Fruit fly (Drosophila melanogaster) whole organism, embryonic: ENCODE measurements around the gene CG17124.

Source experiments
- CG10209 ChIP-seq: fragments of 200-800 bp; sonication (Bioruptor generic); optimal IDR thresholded peaks from 3 replicates; lab custom pipeline; 2017; ENCODE audit warnings: missing biosample characterization, mild to moderate bottlenecking, missing genetic modification characterization, missing genetic modification reagents
- CG1024 ChIP-seq: fragments of 200-800 bp; sonication (Bioruptor generic); IDR thresholded peaks from 2 replicates; pipeline ENCODE4 v1.3.6; 2022; ENCODE audit warnings: missing biosample characterization, missing genetic modification characterization
- CG10462 ChIP-seq: fragments of 200-800 bp; sonication (Bioruptor generic); optimal IDR thresholded peaks from 2 replicates; lab custom pipeline; 2016; ENCODE audit warnings: missing biosample characterization, missing genetic modification characterization
- CG12769 ChIP-seq: fragments of 200-800 bp; sonication (Bioruptor generic); optimal IDR thresholded peaks from 2 replicates; lab custom pipeline; 2019; ENCODE audit warnings: missing biosample characterization, mild to moderate bottlenecking, missing genetic modification characterization, moderate library complexity
- CG12942 ChIP-seq: fragments of 200-800 bp; sonication (Bioruptor generic); optimal IDR thresholded peaks from 3 replicates; lab custom pipeline; 2016; ENCODE audit warnings: missing biosample characterization, missing genetic modification characterization
- CG13287 ChIP-seq: fragments of 200-800 bp; sonication (Bioruptor generic); IDR thresholded peaks from 2 replicates; pipeline ENCODE4 v1.3.6; 2022; ENCODE audit warnings: missing biosample characterization, missing genetic modification characterization; ENCODE audit not compliant: partially characterized antibody
- CG14441 ChIP-seq: fragments of 200-800 bp; sonication (Bioruptor generic); IDR thresholded peaks from 2 replicates; pipeline ENCODE4 v1.3.6; 2022; ENCODE audit warnings: missing biosample characterization, missing genetic modification characterization
- CG15011 ChIP-seq: fragments of 200-800 bp; sonication (Bioruptor generic); optimal IDR thresholded peaks from 3 replicates; lab custom pipeline; 2018; ENCODE audit warnings: missing biosample characterization, mild to moderate bottlenecking, missing genetic modification characterization
- CG17802 ChIP-seq: fragments of 200-800 bp; sonication (Bioruptor generic); optimal IDR thresholded peaks from 2 replicates; lab custom pipeline; 2018; ENCODE audit warnings: missing biosample characterization, mild to moderate bottlenecking, missing genetic modification characterization, moderate library complexity
- CG2202 ChIP-seq: fragments of 200-800 bp; sonication (Bioruptor generic); optimal IDR thresholded peaks from 2 replicates; lab custom pipeline; 2018; ENCODE audit warnings: missing biosample characterization, mild to moderate bottlenecking, missing genetic modification characterization
- CG2678 ChIP-seq: fragments of 200-800 bp; sonication (Bioruptor generic); optimal IDR thresholded peaks from 3 replicates; lab custom pipeline; 2019; ENCODE audit warnings: missing biosample characterization, mild to moderate bottlenecking, missing genetic modification characterization, moderate library complexity
- CG2712 ChIP-seq: fragments of 200-800 bp; optimal IDR thresholded peaks from 3 replicates; lab custom pipeline; 2019; ENCODE audit warnings: missing biosample characterization, mild to moderate bottlenecking, missing genetic modification characterization, moderate library complexity
- CG32532 ChIP-seq: fragments of 200-800 bp; sonication (Bioruptor generic); IDR thresholded peaks from 2 replicates; pipeline ENCODE4 v1.3.6; 2022; ENCODE audit warnings: missing biosample characterization, missing genetic modification characterization
- CG4282 ChIP-seq: fragments of 200-800 bp; sonication (Bioruptor generic); optimal IDR thresholded peaks from 2 replicates; lab custom pipeline; 2016; ENCODE audit warnings: missing biosample characterization, missing genetic modification characterization
- CG6765 ChIP-seq: fragments of 200-800 bp; sonication (Bioruptor generic); optimal IDR thresholded peaks from 3 replicates; lab custom pipeline; 2017; ENCODE audit warnings: missing biosample characterization, mild to moderate bottlenecking, missing genetic modification characterization
- CG7839 ChIP-seq: fragments of 200-800 bp; sonication (Bioruptor generic); optimal IDR thresholded peaks from 3 replicates; lab custom pipeline; 2018; ENCODE audit warnings: missing biosample characterization, mild to moderate bottlenecking, missing genetic modification characterization, moderate library complexity
- CG8924 ChIP-seq: fragments of 200-800 bp; optimal IDR thresholded peaks from 3 replicates; lab custom pipeline; 2019; ENCODE audit warnings: missing biosample characterization, mild to moderate bottlenecking, missing genetic modification characterization, moderate library complexity
- Camta ChIP-seq: fragments of 200-800 bp; sonication (Bioruptor generic); optimal IDR thresholded peaks from 2 replicates; lab custom pipeline; 2016; ENCODE audit warnings: missing biosample characterization, missing genetic modification characterization
- D19A ChIP-seq: fragments of 200-800 bp; optimal IDR thresholded peaks from 3 replicates; lab custom pipeline; 2019; ENCODE audit warnings: missing biosample characterization, mild to moderate bottlenecking, missing genetic modification characterization, moderate library complexity
- Lpt ChIP-seq: fragments of >200 bp; optimal IDR thresholded peaks from 2 replicates; lab custom pipeline; 2018; ENCODE audit warnings: missing biosample characterization, missing genetic modification characterization
- Mad ChIP-seq: fragments of 200-800 bp; sonication (Bioruptor generic); optimal IDR thresholded peaks from 2 replicates; lab custom pipeline; 2016; ENCODE audit warnings: missing biosample characterization, missing genetic modification characterization
- Myb ChIP-seq: fragments of 200-800 bp; sonication (Bioruptor generic); optimal IDR thresholded peaks from 2 replicates; lab custom pipeline; 2016; ENCODE audit warnings: missing biosample characterization, missing genetic modification characterization
- NC2β ChIP-seq: fragments of 200-800 bp; sonication (Bioruptor generic); optimal IDR thresholded peaks from 2 replicates; lab custom pipeline; 2016; ENCODE audit warnings: missing biosample characterization, missing genetic modification characterization
- NFAT ChIP-seq: fragments of 200-800 bp; sonication (Bioruptor generic); IDR thresholded peaks from 2 replicates; pipeline ENCODE4 v1.3.6; 2022; ENCODE audit warnings: missing biosample characterization, missing genetic modification characterization
- Nf-YA ChIP-seq: fragments of 200-800 bp; sonication (Bioruptor generic); IDR thresholded peaks from 2 replicates; pipeline ENCODE4 v1.3.6; 2022; ENCODE audit warnings: missing biosample characterization, missing genetic modification characterization
- Oaz ChIP-seq: fragments of 200-800 bp; sonication (Bioruptor generic); IDR thresholded peaks from 2 replicates; pipeline ENCODE4 v1.3.6; 2022; ENCODE audit warnings: missing biosample characterization, missing genetic modification characterization
- Spps ChIP-seq: fragments of 200-800 bp; sonication (Bioruptor generic); optimal IDR thresholded peaks from 2 replicates; lab custom pipeline; 2018; ENCODE audit warnings: missing biosample characterization, mild to moderate bottlenecking, missing genetic modification characterization
- Ssrp ChIP-seq: fragments of 200-800 bp; sonication (Bioruptor generic); optimal IDR thresholded peaks from 2 replicates; lab custom pipeline; 2018; ENCODE audit warnings: missing biosample characterization, mild to moderate bottlenecking, missing genetic modification characterization, moderate library complexity
- Vsx1 ChIP-seq: fragments of 200-800 bp; sonication (Bioruptor generic); optimal IDR thresholded peaks from 2 replicates; lab custom pipeline; 2017; ENCODE audit warnings: missing biosample characterization, mild to moderate bottlenecking, missing genetic modification characterization, missing genetic modification reagents
- ash1 ChIP-seq: fragments of 200-800 bp; sonication (Bioruptor generic); optimal IDR thresholded peaks from 2 replicates; lab custom pipeline; 2018; ENCODE audit warnings: missing biosample characterization, mild to moderate bottlenecking, missing genetic modification characterization
- bab2 ChIP-seq: fragments of 200-800 bp; sonication (Bioruptor generic); optimal IDR thresholded peaks from 2 replicates; lab custom pipeline; 2016; ENCODE audit warnings: missing biosample characterization, missing genetic modification characterization
- bcd ChIP-seq: fragments of 200-800 bp; sonication (Bioruptor generic); optimal IDR thresholded peaks from 2 replicates; lab custom pipeline; 2017; ENCODE audit warnings: missing biosample characterization, mild to moderate bottlenecking, missing genetic modification characterization
- br ChIP-seq: fragments of >200 bp; optimal IDR thresholded peaks from 2 replicates; lab custom pipeline; 2017
- dm ChIP-seq: fragments of 200-800 bp; sonication (Bioruptor generic); optimal IDR thresholded peaks from 3 replicates; lab custom pipeline; 2016; ENCODE audit warnings: missing biosample characterization, missing genetic modification characterization
- emc ChIP-seq: fragments of 200-800 bp; sonication (Bioruptor generic); optimal IDR thresholded peaks from 2 replicates; lab custom pipeline; 2016; ENCODE audit warnings: missing biosample characterization, missing genetic modification characterization
- eve ChIP-seq, 2 experiments: fragments of >200 bp; optimal IDR thresholded peaks; 2 replicates each; lab custom pipeline; 2017; ENCODE audit warnings: missing biosample characterization in 2 of 2, missing genetic modification characterization in 2 of 2
- gfzf ChIP-seq: fragments of 200-800 bp; sonication (Bioruptor generic); optimal IDR thresholded peaks from 2 replicates; lab custom pipeline; 2016; ENCODE audit warnings: missing biosample characterization, mild to moderate bottlenecking, missing genetic modification characterization, moderate library complexity
- h ChIP-seq: fragments of >200 bp; optimal IDR thresholded peaks from 2 replicates; lab custom pipeline; 2017
- her ChIP-seq: fragments of 200-800 bp; sonication (Bioruptor generic); optimal IDR thresholded peaks from 2 replicates; lab custom pipeline; 2016; ENCODE audit warnings: missing biosample characterization, missing genetic modification characterization
- hkb ChIP-seq, 2 experiments: fragments of 200-800 bp in 1 of 2; fragments of >200 bp in 1 of 2; sonication (Bioruptor generic) in 1 of 2; IDR thresholded peaks in 1 of 2; optimal IDR thresholded peaks in 1 of 2; 2 replicates each; pipeline versions ENCODE4 v1.3.6 to Lab custom; 2017 to 2022; ENCODE audit warnings: missing biosample characterization in 1 of 2, missing genetic modification characterization in 1 of 2
- jigr1 ChIP-seq: fragments of 200-800 bp; sonication (Bioruptor generic); IDR thresholded peaks from 3 replicates; pipeline ENCODE4 v1.3.6; 2022; ENCODE audit warnings: missing biosample characterization, missing genetic modification characterization
- kah ChIP-seq: fragments of 200-800 bp; sonication (Bioruptor generic); optimal IDR thresholded peaks from 2 replicates; lab custom pipeline; 2018; ENCODE audit warnings: missing biosample characterization, mild to moderate bottlenecking, missing genetic modification characterization
- knrl ChIP-seq: fragments of 200-800 bp; sonication (Bioruptor generic); IDR thresholded peaks from 3 replicates; pipeline ENCODE4 v1.3.6; 2022; ENCODE audit warnings: missing biosample characterization, missing genetic modification characterization; ENCODE audit not compliant: partially characterized antibody
- lilli ChIP-seq: fragments of 200-800 bp; sonication (Bioruptor generic); optimal IDR thresholded peaks from 3 replicates; lab custom pipeline; 2016; ENCODE audit warnings: missing biosample characterization, missing genetic modification characterization
- nom ChIP-seq: fragments of 200-800 bp; sonication (Bioruptor generic); optimal IDR thresholded peaks from 2 replicates; lab custom pipeline; 2017; ENCODE audit warnings: missing biosample characterization, missing genetic modification characterization, mild to moderate bottlenecking, moderate library complexity, missing genetic modification reagents
- org-1 ChIP-seq: fragments of 200-800 bp; sonication (Bioruptor generic); optimal IDR thresholded peaks from 2 replicates; lab custom pipeline; 2017; ENCODE audit warnings: missing biosample characterization, missing genetic modification characterization
- sd ChIP-seq: fragments of 200-800 bp; sonication (Bioruptor generic); optimal IDR thresholded peaks from 3 replicates; lab custom pipeline; 2018; ENCODE audit warnings: missing biosample characterization, mild to moderate bottlenecking, missing genetic modification characterization, moderate library complexity
- toy ChIP-seq: fragments of 200-800 bp; sonication (Bioruptor generic); IDR thresholded peaks from 2 replicates; pipeline ENCODE4 v1.3.6; 2022; ENCODE audit warnings: missing biosample characterization, missing genetic modification characterization
- unc-4 ChIP-seq: fragments of 200-800 bp; sonication (Bioruptor generic); IDR thresholded peaks from 2 replicates; pipeline ENCODE4 v1.3.6; 2022; ENCODE audit warnings: missing biosample characterization, missing genetic modification characterization; ENCODE audit not compliant: partially characterized antibody
- usp ChIP-seq: fragments of >200 bp; optimal IDR thresholded peaks from 2 replicates; lab custom pipeline; 2017; ENCODE audit warnings: missing biosample characterization, missing genetic modification characterization
- vvl ChIP-seq: fragments of 200-800 bp; sonication (Bioruptor generic); IDR thresholded peaks from 2 replicates; pipeline ENCODE4 v1.3.6; 2022; ENCODE audit warnings: missing biosample characterization, missing genetic modification characterization
- zfh2 ChIP-seq: fragments of 200-800 bp; sonication (Bioruptor generic); optimal IDR thresholded peaks from 2 replicates; lab custom pipeline; 2016; ENCODE audit warnings: missing biosample characterization, missing genetic modification characterization

The CG17124 gene

dm6 chr2L:10703281-10703680, 52.8 kb downstream of the CG17124 start, which contains the start of gene CG6415 (continued):
- TF ChIP-seq Lpt (GFP tag; lab: Kevin White, UChicago), result no peak
- TF ChIP-seq Camta (GFP tag; lab: Kevin White, UChicago), result peak; percentile 64
- TF ChIP-seq emc (GFP tag; lab: Kevin White, UChicago), result no peak
- TF ChIP-seq knrl (GFP tag; lab: Robert Waterston, UW), result no peak
- TF ChIP-seq Nf-YA, result no peak
- TF ChIP-seq h (lab: Kevin White, UChicago), result no peak
- no peak for TF ChIP-seq D19A
- TF ChIP-seq CG7839 (tag; lab: Kevin White, UChicago), result peak; percentile 87
- no peak for TF ChIP-seq sd (tag; lab: Kevin White, UChicago)
- TF ChIP-seq CG14441, result peak; percentile 77
- peak; percentile 78 for TF ChIP-seq CG12769
- no peak for TF ChIP-seq br (lab: Kevin White, UChicago)
- peak; percentile 76 for TF ChIP-seq CG8924 (tag; lab: Kevin White, UChicago)
- TF ChIP-seq CG10462 (GFP tag; lab: Kevin White, UChicago), result peak; percentile 51
- TF ChIP-seq lilli (GFP tag; lab: Kevin White, UChicago), result peak; percentile 77
- TF ChIP-seq Mad (GFP tag; lab: Kevin White, UChicago), result peak; percentile 33
- TF ChIP-seq ash1, result no peak
- peak; percentile 36 for TF ChIP-seq CG2202 (tag; lab: Kevin White, UChicago)
- TF ChIP-seq Myb (GFP tag; lab: Kevin White, UChicago), result peak; percentile 45
- TF ChIP-seq CG2712 (tag; lab: Kevin White, UChicago), result peak; percentile 84
- TF ChIP-seq CG10209, result peak; percentile 66
- TF ChIP-seq her (GFP tag; lab: Kevin White, UChicago), result peak; percentile 76
- peak; percentile 6 for TF ChIP-seq CG12942 (GFP tag; lab: Kevin White, UChicago)
- peak; percentile 68; the same call in 1 of the 2 replicates for TF ChIP-seq CG32532 (GFP tag; lab: Robert Waterston, UW)
- TF ChIP-seq Oaz (GFP tag; lab: Robert Waterston, UW), result 0 out of 2 replicates have a peak, but pooled peaks have one; percentile 37
- 0 out of 2 replicates have a peak, but pooled peaks have one; percentile 30 for TF ChIP-seq toy (GFP tag; lab: Robert Waterston, UW)
- peak; percentile 73 for TF ChIP-seq bab2 (GFP tag; lab: Kevin White, UChicago)
- TF ChIP-seq nom (GFP tag; lab: Kevin White, UChicago), result no peak
- peak; percentile 21 for TF ChIP-seq kah (GFP tag; lab: Kevin White, UChicago)
- TF ChIP-seq CG1024, result no peak
- no peak for TF ChIP-seq eve (GFP tag; optimal IDR thresholded peaks at IDR 0.05; lab: Kevin White, UChicago)
- TF ChIP-seq zfh2 (GFP tag; lab: Kevin White, UChicago), result peak; percentile 56
- peak; percentile 32 for TF ChIP-seq Spps (tag; lab: Kevin White, UChicago)
- TF ChIP-seq hkb (optimal IDR thresholded peaks at IDR 0.05; lab: Kevin White, UChicago), result no peak
- peak; percentile 65 for TF ChIP-seq hkb (GFP tag; IDR thresholded peaks at IDR 0.05; lab: Robert Waterston, UW)
- TF ChIP-seq CG2678 (tag; lab: Kevin White, UChicago), result peak; percentile 87
- peak; percentile 44 for TF ChIP-seq CG6765
- TF ChIP-seq CG4282 (GFP tag; lab: Kevin White, UChicago), result no peak
- peak; percentile 70 for TF ChIP-seq Ssrp (tag; lab: Kevin White, UChicago)
- no peak for TF ChIP-seq jigr1
- TF ChIP-seq bcd (GFP tag; lab: Kevin White, UChicago), result peak; percentile 78
- TF ChIP-seq NC2β (GFP tag; lab: Kevin White, UChicago), result peak; percentile 48
- no peak for TF ChIP-seq CG13287 (GFP tag; lab: Robert Waterston, UW)
- peak; percentile 10 for TF ChIP-seq Vsx1 (GFP tag; lab: Kevin White, UChicago)
- peak; percentile 46 for TF ChIP-seq CG15011 (GFP tag; lab: Kevin White, UChicago)
- TF ChIP-seq dm (GFP tag; lab: Kevin White, UChicago), result peak; percentile 39
- TF ChIP-seq gfzf, result no peak
- no peak for TF ChIP-seq usp (GFP tag; lab: Kevin White, UChicago)
- TF ChIP-seq unc-4 (GFP tag; lab: Robert Waterston, UW), result no peak
- TF ChIP-seq vvl (GFP tag; lab: Robert Waterston, UW), result peak; percentile 86
- TF ChIP-seq CG17802, result peak; percentile 24
- TF ChIP-seq org-1 (GFP tag; lab: Kevin White, UChicago), result peak; percentile 55
- peak; percentile 39; the same call in 1 of the 2 replicates for TF ChIP-seq NFAT (GFP tag; lab: Robert Waterston, UW)
